Worm (Caenorhabditis elegans) whole organism, late embryonic: ENCODE results near the gene dep-1.

Experiments
- C38D4.7 ChIP-seq: fragments of 200-800 bp; sonication (Bioruptor generic); optimal IDR thresholded peaks from 2 replicates; lab custom pipeline; 2018; ENCODE audit warnings: mild to moderate bottlenecking, missing genetic modification characterization, moderate library complexity, missing compliant biosample characterization
- F13H6.1 ChIP-seq: sonication (generic microtip); optimal IDR thresholded peaks from 2 replicates; lab custom pipeline; 2016; ENCODE audit warnings: missing genetic modification characterization, missing compliant biosample characterization
- K09A11.1 ChIP-seq: sonication (generic microtip); optimal IDR thresholded peaks from 2 replicates; lab custom pipeline; 2017; ENCODE audit warnings: antibody characterized with exemption, mild to moderate bottlenecking, missing genetic modification characterization, missing compliant biosample characterization; ENCODE audit not compliant: insufficient read depth
- T23F11.4 ChIP-seq: fragments of 200-800 bp; sonication (Bioruptor generic); optimal IDR thresholded peaks from 2 replicates; lab custom pipeline; 2018; ENCODE audit warnings: mild to moderate bottlenecking, missing genetic modification characterization, missing compliant biosample characterization
- ama-1 ChIP-seq: fragments of 150-350 bp; optimal IDR thresholded peaks from 2 replicates; lab custom pipeline; 2014
- ceh-19 ChIP-seq: fragments of 200-800 bp; sonication (Bioruptor generic); optimal IDR thresholded peaks from 2 replicates; lab custom pipeline; 2018; ENCODE audit warnings: mild to moderate bottlenecking, missing genetic modification characterization, missing compliant biosample characterization
- ceh-34 ChIP-seq: sonication (generic microtip); optimal IDR thresholded peaks from 2 replicates; lab custom pipeline; 2016; ENCODE audit warnings: mild to moderate bottlenecking, missing genetic modification characterization, missing compliant biosample characterization
- ceh-45 ChIP-seq: fragments of 200-800 bp; sonication (Bioruptor generic); IDR thresholded peaks from 2 replicates; pipeline ENCODE4 v1.3.6; 2022; ENCODE audit warnings: missing genetic modification reagents, missing genetic modification characterization, missing compliant biosample characterization
- ceh-48 ChIP-seq: sonication (generic microtip); optimal IDR thresholded peaks from 2 replicates; lab custom pipeline; 2016; ENCODE audit warnings: missing genetic modification characterization, inconsistent platforms, missing compliant biosample characterization
- ceh-9 ChIP-seq: sonication (generic microtip); optimal IDR thresholded peaks from 2 replicates; lab custom pipeline; 2016; ENCODE audit warnings: mild to moderate bottlenecking, missing genetic modification characterization, inconsistent platforms, missing compliant biosample characterization
- dmd-4 ChIP-seq: sonication (generic microtip); optimal IDR thresholded peaks from 2 replicates; lab custom pipeline; 2016; ENCODE audit warnings: borderline replicate concordance, missing genetic modification characterization, missing compliant biosample characterization
- dve-1 ChIP-seq: sonication (generic microtip); optimal IDR thresholded peaks from 2 replicates; lab custom pipeline; 2017; ENCODE audit warnings: antibody characterized with exemption, mild to moderate bottlenecking, missing genetic modification characterization, missing compliant biosample characterization
- elt-4 ChIP-seq: sonication (generic microtip); optimal IDR thresholded peaks from 2 replicates; lab custom pipeline; 2016; ENCODE audit warnings: missing genetic modification characterization, missing compliant biosample characterization
- ets-4 ChIP-seq: sonication (generic microtip); optimal IDR thresholded peaks from 2 replicates; lab custom pipeline; 2016; ENCODE audit warnings: missing genetic modification characterization, missing compliant biosample characterization
- fkh-10 ChIP-seq: fragments of 150-350 bp; optimal IDR thresholded peaks from 2 replicates; lab custom pipeline; 2014; ENCODE audit warnings: missing biosample characterization, missing genetic modification reagents, missing genetic modification characterization
- gmeb-2 ChIP-seq: sonication (generic microtip); optimal IDR thresholded peaks from 2 replicates; lab custom pipeline; 2016; ENCODE audit warnings: missing genetic modification characterization, inconsistent platforms, missing compliant biosample characterization
- hlh-13 ChIP-seq: fragments of 200-800 bp; sonication (Bioruptor generic); optimal IDR thresholded peaks from 2 replicates; lab custom pipeline; 2018; ENCODE audit warnings: mild to moderate bottlenecking, missing genetic modification characterization, missing compliant biosample characterization
- hlh-15 ChIP-seq: sonication (generic microtip); optimal IDR thresholded peaks from 2 replicates; lab custom pipeline; 2016; ENCODE audit warnings: missing genetic modification characterization, missing compliant biosample characterization
- hlh-30 ChIP-seq: sonication (generic microtip); optimal IDR thresholded peaks from 2 replicates; lab custom pipeline; 2017; ENCODE audit warnings: antibody characterized with exemption, missing genetic modification characterization, missing compliant biosample characterization; ENCODE audit not compliant: insufficient read depth
- hlh-6 ChIP-seq: sonication (generic microtip); optimal IDR thresholded peaks from 2 replicates; lab custom pipeline; 2016; ENCODE audit warnings: missing genotype, missing genetic modification characterization, missing compliant biosample characterization
- lim-6 ChIP-seq: sonication (generic microtip); optimal IDR thresholded peaks from 2 replicates; lab custom pipeline; 2016; ENCODE audit warnings: missing genetic modification characterization, missing compliant biosample characterization
- madf-2 ChIP-seq: sonication (generic microtip); optimal IDR thresholded peaks from 2 replicates; lab custom pipeline; 2017; ENCODE audit warnings: missing genetic modification characterization, missing compliant biosample characterization
- nhr-232 ChIP-seq: sonication (generic microtip); optimal IDR thresholded peaks from 2 replicates; lab custom pipeline; 2016; ENCODE audit warnings: missing genetic modification characterization, missing compliant biosample characterization
- npax-4 ChIP-seq: sonication (generic microtip); optimal IDR thresholded peaks from 2 replicates; lab custom pipeline; 2016; ENCODE audit warnings: missing genetic modification characterization, missing compliant biosample characterization
- pag-3 ChIP-seq: sonication (generic microtip); optimal IDR thresholded peaks from 2 replicates; lab custom pipeline; 2016; ENCODE audit warnings: missing compliant biosample characterization, missing genetic modification characterization, borderline replicate concordance
- pha-4 ChIP-seq: fragments of 150-350 bp; optimal IDR thresholded peaks from 2 replicates; lab custom pipeline; 2018; ENCODE audit warnings: missing biosample characterization, missing genetic modification reagents, missing genetic modification characterization
- pqm-1 ChIP-seq: sonication (generic microtip); optimal IDR thresholded peaks from 2 replicates; lab custom pipeline; 2016; ENCODE audit warnings: missing genetic modification characterization, missing compliant biosample characterization
- ref-2 ChIP-seq: sonication (generic microtip); optimal IDR thresholded peaks from 2 replicates; lab custom pipeline; 2016; ENCODE audit warnings: missing genetic modification characterization, missing compliant biosample characterization
- rnt-1 ChIP-seq: sonication (generic microtip); optimal IDR thresholded peaks from 2 replicates; lab custom pipeline; 2016; ENCODE audit warnings: missing genetic modification characterization, missing compliant biosample characterization
- sox-4 ChIP-seq: sonication (generic microtip); optimal IDR thresholded peaks from 2 replicates; lab custom pipeline; 2017; ENCODE audit warnings: mild to moderate bottlenecking, missing genetic modification characterization, inconsistent platforms, missing compliant biosample characterization
- tbx-7 ChIP-seq: sonication (generic microtip); optimal IDR thresholded peaks from 2 replicates; lab custom pipeline; 2016; ENCODE audit warnings: missing genotype, missing genetic modification characterization, missing compliant biosample characterization
- unc-3 ChIP-seq, 2 experiments: fragments of 200-800 bp in 1 of 2; sonication (Bioruptor generic) in 1 of 2; sonication (generic microtip) in 1 of 2; conservative IDR thresholded peaks in 1 of 2; optimal IDR thresholded peaks in 1 of 2; 2 replicates each; pipeline versions ENCODE4 v1.3.6 to Lab custom; 2016 to 2022; ENCODE audit warnings: missing compliant biosample characterization in 2 of 2, missing genetic modification characterization in 2 of 2, missing genetic modification reagents in 1 of 2
- unc-42 ChIP-seq: sonication (generic microtip); optimal IDR thresholded peaks from 2 replicates; lab custom pipeline; 2016; ENCODE audit warnings: missing genotype, missing genetic modification characterization, missing compliant biosample characterization
- unc-86 ChIP-seq: sonication (generic microtip); optimal IDR thresholded peaks from 2 replicates; lab custom pipeline; 2016; ENCODE audit warnings: missing genetic modification characterization, missing compliant biosample characterization
- zip-5 ChIP-seq: sonication (generic microtip); optimal IDR thresholded peaks from 2 replicates; lab custom pipeline; 2016; ENCODE audit warnings: missing genetic modification characterization, missing compliant biosample characterization
- ztf-16 ChIP-seq: sonication (generic microtip); optimal IDR thresholded peaks from 2 replicates; lab custom pipeline; 2017; ENCODE audit warnings: missing genetic modification characterization, missing compliant biosample characterization

dep-1 gene

DNA sequence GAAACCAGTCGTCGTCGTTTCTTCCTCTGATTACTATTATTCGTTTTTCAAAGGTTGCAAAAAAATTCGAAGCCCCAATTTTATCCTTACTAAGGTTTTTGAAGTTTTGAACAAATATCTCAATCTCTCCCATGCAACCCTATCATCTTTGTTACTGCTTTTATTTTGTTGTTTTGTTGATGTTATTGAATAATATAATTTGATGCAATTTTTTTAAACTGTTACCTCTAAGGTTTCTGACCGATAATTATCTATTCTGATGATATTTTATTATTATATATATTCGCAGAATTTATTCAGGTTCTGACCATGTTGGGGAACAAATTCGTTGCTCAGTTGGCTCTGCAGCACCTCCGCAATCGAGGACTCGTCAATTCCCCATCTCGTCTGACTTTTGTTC is 23.5 kb downstream of the dep-1 start, which contains the start of gene ndub-2:
Gene ndub-2, plus strand, starts transcription at position 301 of the 400 bp plus-strand sequence.
- TF ChIP-seq ztf-16 (no peak), unc-86 (tag; lab: Kevin White, UChicago) (no peak), pqm-1 (tag; lab: Kevin White, UChicago) (no peak), gmeb-2 (tag; lab: Kevin White, UChicago) (no peak), hlh-13 (GFP tag; lab: Kevin White, UChicago) (no peak), ref-2 (tag; lab: Kevin White, UChicago) (no peak)

DNA sequence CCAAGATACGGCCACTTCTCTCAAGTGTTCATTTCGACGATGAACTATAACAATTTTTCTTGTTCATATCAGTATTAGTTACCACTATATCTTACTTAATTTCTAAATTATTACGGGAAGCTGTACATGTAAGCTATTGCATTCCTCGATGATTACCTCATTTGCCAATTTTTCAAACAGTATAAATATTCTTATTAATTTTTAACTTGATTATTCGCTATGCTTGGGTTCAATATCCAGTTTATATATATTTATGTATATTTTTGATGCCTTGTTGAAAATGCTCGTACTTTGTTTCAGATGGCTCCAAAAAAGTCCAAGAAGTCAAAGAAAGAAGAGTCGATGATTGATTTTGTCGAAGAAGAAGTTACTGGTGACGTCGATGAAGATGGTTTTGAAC is 25.3 kb downstream of the dep-1 start, which contains the start of gene F44G4.1:
Gene F44G4.1, plus strand, starts transcription at position 301 of the 400 bp plus-strand sequence.
- no peak for TF ChIP-seq lim-6 (tag; lab: Kevin White, UChicago)
- no peak for TF ChIP-seq dmd-4 (tag; lab: Kevin White, UChicago)
- TF ChIP-seq F13H6.1 = no peak
- no peak for TF ChIP-seq ceh-48 (tag; lab: Kevin White, UChicago)
- no peak for TF ChIP-seq ceh-34 (tag; lab: Kevin White, UChicago)
- no peak for TF ChIP-seq pqm-1 (tag; lab: Kevin White, UChicago)
- TF ChIP-seq ref-2 (tag; lab: Kevin White, UChicago) = no peak
- no peak for TF ChIP-seq fkh-10 (GFP tag; lab: Kevin White, UChicago)
- no peak for TF ChIP-seq hlh-15
- TF ChIP-seq K09A11.1 (tag; lab: Kevin White, UChicago) = no peak

DNA sequence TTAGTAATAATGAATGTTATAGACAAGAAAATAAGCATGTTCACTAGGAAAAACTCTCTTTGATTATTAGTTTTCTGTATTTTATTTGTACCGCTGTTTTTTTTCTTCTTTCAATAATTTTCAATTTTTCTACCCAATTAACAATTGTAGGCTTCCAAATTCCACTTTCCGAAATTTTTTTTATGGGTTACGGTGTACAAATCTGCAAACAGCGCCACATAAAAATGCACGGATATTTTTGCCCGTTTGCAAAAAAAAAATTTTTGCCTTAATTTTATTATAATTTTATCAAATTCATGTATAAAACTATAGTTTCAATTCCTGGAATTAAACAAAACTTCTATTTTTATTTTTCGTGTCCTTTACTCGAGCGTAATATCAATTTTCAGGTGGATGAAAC is 26.8 kb downstream of the dep-1 start, which contains the start of gene ooc-5:
Gene ooc-5, plus strand, starts transcription at position 381 of the 400 bp plus-strand sequence.
- TF ChIP-seq dve-1 (tag; lab: Kevin White, UChicago) (no peak), madf-2 (tag; lab: Kevin White, UChicago) (no peak), nhr-232 (tag; lab: Kevin White, UChicago) (no peak), unc-3 (GFP tag; conservative IDR thresholded peaks at IDR 0.05; lab: Robert Waterston, UW) (no peak), unc-3 (tag; optimal IDR thresholded peaks at IDR 0.05; lab: Kevin White, UChicago) (no peak), ztf-16 (no peak), ama-1 (lab: Kevin White, UChicago) (no peak), ceh-9 (no peak), T23F11.4 (GFP tag; lab: Kevin White, UChicago) (no peak), elt-4 (tag; lab: Kevin White, UChicago) (no peak), ceh-19 (GFP tag; lab: Kevin White, UChicago) (no peak), rnt-1 (tag; lab: Kevin White, UChicago) (no peak), hlh-6 (no peak), hlh-13 (GFP tag; lab: Kevin White, UChicago) (no peak), pag-3 (no peak), tbx-7 (no peak), zip-5 (tag; lab: Kevin White, UChicago) (no peak), C38D4.7 (GFP tag; lab: Kevin White, UChicago) (no peak), hlh-30 (tag; lab: Kevin White, UChicago) (no peak), lim-6 (tag; lab: Kevin White, UChicago) (no peak), npax-4 (tag; lab: Kevin White, UChicago) (no peak)
- TF ChIP-seq, all 69 proteins: peak for 0

DNA sequence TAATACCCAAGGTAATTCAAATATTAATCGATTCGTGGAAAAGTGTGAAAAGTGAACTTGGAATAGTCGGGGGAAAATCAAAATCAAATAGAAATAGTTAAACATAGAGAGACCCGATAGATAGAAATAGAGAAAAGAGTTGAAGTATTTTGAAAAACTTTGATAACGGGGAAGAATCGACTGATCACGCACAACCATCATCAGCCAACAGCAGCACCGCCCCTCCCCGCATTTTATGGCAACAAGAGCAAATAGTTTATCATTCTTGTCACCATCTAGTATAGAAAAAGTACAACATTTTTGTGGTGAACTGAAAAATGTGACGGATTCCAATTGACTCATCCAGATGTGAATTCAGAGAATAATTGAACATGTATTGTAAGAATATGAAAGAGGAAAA is 28.0 kb downstream of the dep-1 start:
- no peak for TF ChIP-seq pha-4 (tag; lab: Kevin White, UChicago)
- TF ChIP-seq sox-4 (tag; lab: Kevin White, UChicago) = no peak
- no peak for TF ChIP-seq ceh-45 (GFP tag; lab: Robert Waterston, UW)
- TF ChIP-seq ets-4 = no peak
- no peak for TF ChIP-seq unc-42
